Fruit fly (Drosophila melanogaster): Measurements from ENCODE around the gene Srp72.

DNA sequence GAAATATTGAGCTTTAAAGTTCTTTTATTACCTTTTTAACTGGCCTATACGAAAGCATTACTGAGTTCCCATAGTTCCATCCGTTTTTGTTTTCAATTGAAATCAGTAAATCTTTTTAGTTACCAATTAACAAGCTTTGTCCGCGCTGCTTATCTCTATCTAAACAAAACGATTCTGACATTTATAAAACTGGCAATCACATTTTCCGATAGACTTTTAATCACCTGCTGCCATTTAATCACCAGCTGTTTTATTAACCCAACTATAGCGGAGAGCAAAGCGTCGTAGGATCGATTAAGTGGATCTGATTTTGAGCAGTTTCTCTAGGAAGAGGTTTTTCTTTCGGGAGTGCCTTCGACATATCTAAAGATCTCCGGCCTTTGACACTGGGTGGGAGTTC lies 14.1 kb downstream of the Srp72 start:
- TF ChIP-seq gl (tag; optimal IDR thresholded peaks at IDR 0.05), result no peak
- no peak for TF ChIP-seq rn (GFP tag; IDR thresholded peaks at IDR 0.05)
- no peak for TF ChIP-seq CG34367 (tag; optimal IDR thresholded peaks at IDR 0.05)
- TF ChIP-seq CG12605 (GFP tag; IDR thresholded peaks at IDR 0.05), result no peak
- no peak for TF ChIP-seq CG15710 (tag; optimal IDR thresholded peaks at IDR 0.05)
- no peak for TF ChIP-seq CG4496 (GFP tag; IDR thresholded peaks at IDR 0.05)
- TF ChIP-seq Pif1A (GFP tag; optimal IDR thresholded peaks at IDR 0.05), result no peak
- TF ChIP-seq CG13204 (GFP tag; optimal IDR thresholded peaks at IDR 0.05), result no peak
- no peak for TF ChIP-seq CG14655 (GFP tag; optimal IDR thresholded peaks at IDR 0.05)
- no peak for TF ChIP-seq CG17806 (tag; optimal IDR thresholded peaks at IDR 0.05)
- TF ChIP-seq CG8159 (tag; optimal IDR thresholded peaks at IDR 0.05), result no peak
- TF ChIP-seq D1 (tag; optimal IDR thresholded peaks at IDR 0.05), result no peak

Measured in whole organism, pupa.